Fruit fly (Drosophila melanogaster) whole organism, embryonic: ENCODE data around the gene CG3301.
A peak's percentile ranks its signal among the peaks of the same experiment; 100 is the strongest.

Experiments
- BEAF-32 ChIP-seq: fragments of 200-800 bp; sonication (Bioruptor generic); optimal IDR thresholded peaks from 3 replicates; lab custom pipeline; 2017; ENCODE audit warnings: missing biosample characterization, missing genetic modification characterization, mild to moderate bottlenecking, moderate library complexity, missing genetic modification reagents
- Bgb ChIP-seq: fragments of 200-800 bp; sonication (Bioruptor generic); IDR thresholded peaks from 2 replicates; pipeline ENCODE4 v1.3.6; 2022; ENCODE audit warnings: missing biosample characterization, missing genetic modification characterization; ENCODE audit not compliant: partially characterized antibody
- CG11696 ChIP-seq: fragments of 200-800 bp; sonication (Bioruptor generic); IDR thresholded peaks from 2 replicates; pipeline ENCODE4 v1.3.6; 2022; ENCODE audit warnings: missing biosample characterization, missing genetic modification characterization
- CG12942 ChIP-seq: fragments of 200-800 bp; sonication (Bioruptor generic); optimal IDR thresholded peaks from 3 replicates; lab custom pipeline; 2016; ENCODE audit warnings: missing biosample characterization, missing genetic modification characterization
- CG13624 ChIP-seq: fragments of 200-800 bp; sonication (Bioruptor generic); optimal IDR thresholded peaks from 2 replicates; lab custom pipeline; 2016; ENCODE audit warnings: missing biosample characterization, missing genetic modification characterization
- CG14014 ChIP-seq: fragments of 200-800 bp; sonication (Bioruptor generic); IDR thresholded peaks from 2 replicates; pipeline ENCODE4 v1.3.6; 2022; ENCODE audit warnings: missing biosample characterization, missing genetic modification characterization
- CG2120 ChIP-seq: fragments of 200-800 bp; sonication (Bioruptor generic); optimal IDR thresholded peaks from 3 replicates; lab custom pipeline; 2016; ENCODE audit warnings: missing biosample characterization, missing genetic modification characterization
- CG2875 ChIP-seq: fragments of 200-800 bp; sonication (Bioruptor generic); optimal IDR thresholded peaks from 2 replicates; lab custom pipeline; 2017; ENCODE audit warnings: missing biosample characterization, mild to moderate bottlenecking, missing genetic modification characterization, missing genetic modification reagents
- CG31224 ChIP-seq: fragments of 200-800 bp; sonication (Bioruptor generic); IDR thresholded peaks from 2 replicates; pipeline ENCODE4 v1.3.6; 2022; ENCODE audit warnings: missing biosample characterization, missing genetic modification characterization
- CG31388 ChIP-seq: fragments of 200-800 bp; sonication (Bioruptor generic); optimal IDR thresholded peaks from 2 replicates; lab custom pipeline; 2016; ENCODE audit warnings: missing biosample characterization, missing genetic modification characterization
- CG34376 ChIP-seq: fragments of 200-800 bp; sonication (Bioruptor generic); optimal IDR thresholded peaks from 2 replicates; lab custom pipeline; 2018; ENCODE audit warnings: missing biosample characterization, mild to moderate bottlenecking, missing genetic modification characterization
- CG6175 ChIP-seq: fragments of 200-800 bp; sonication (Bioruptor generic); IDR thresholded peaks from 3 replicates; pipeline ENCODE4 v1.3.6; 2022; ENCODE audit warnings: missing biosample characterization, missing genetic modification characterization
- CG6854 ChIP-seq: fragments of 200-800 bp; sonication (Bioruptor generic); optimal IDR thresholded peaks from 3 replicates; lab custom pipeline; 2017; ENCODE audit warnings: missing biosample characterization, mild to moderate bottlenecking, missing genetic modification characterization
- CG7271 ChIP-seq: fragments of 200-800 bp; sonication (Bioruptor generic); optimal IDR thresholded peaks from 2 replicates; lab custom pipeline; 2018; ENCODE audit warnings: missing biosample characterization, mild to moderate bottlenecking, missing genetic modification characterization, moderate library complexity
- CG8359 ChIP-seq: fragments of 200-800 bp; sonication (Bioruptor generic); optimal IDR thresholded peaks from 2 replicates; lab custom pipeline; 2017; ENCODE audit warnings: missing biosample characterization, mild to moderate bottlenecking, missing genetic modification characterization, borderline replicate concordance
- CG8478 ChIP-seq: fragments of >200 bp; optimal IDR thresholded peaks from 2 replicates; lab custom pipeline; 2018
- CG9215 ChIP-seq: fragments of 200-800 bp; sonication (Bioruptor generic); IDR thresholded peaks from 2 replicates; pipeline ENCODE4 v1.3.6; 2022; ENCODE audit warnings: missing biosample characterization, missing genetic modification characterization
- CrebB ChIP-seq: fragments of 200-800 bp; sonication (Bioruptor generic); optimal IDR thresholded peaks from 3 replicates; lab custom pipeline; 2018; ENCODE audit warnings: missing biosample characterization, mild to moderate bottlenecking, missing genetic modification characterization
- MBD-R2 ChIP-seq: fragments of 200-800 bp; sonication (Bioruptor generic); IDR thresholded peaks from 2 replicates; pipeline ENCODE4 v1.3.6; 2022; ENCODE audit warnings: missing biosample characterization, missing genetic modification characterization
- Med ChIP-seq: fragments of 200-800 bp; sonication (Bioruptor generic); peaks from one replicate; lab custom pipeline; 2016; ENCODE audit warnings: missing biosample characterization, missing genetic modification characterization, mild to moderate bottlenecking, inconsistent platforms, moderate library complexity
- NK7.1 ChIP-seq: fragments of 200-800 bp; sonication (Bioruptor generic); optimal IDR thresholded peaks from 3 replicates; lab custom pipeline; 2016; ENCODE audit warnings: missing biosample characterization, missing genetic modification characterization
- Neu2 ChIP-seq: fragments of 200-800 bp; sonication (Bioruptor generic); optimal IDR thresholded peaks from 3 replicates; lab custom pipeline; 2016; ENCODE audit warnings: missing biosample characterization, missing genetic modification characterization, borderline replicate concordance
- Scr ChIP-seq: fragments of 200-800 bp; sonication (Bioruptor generic); IDR thresholded peaks from 2 replicates; pipeline ENCODE4 v1.3.6; 2022; ENCODE audit warnings: missing biosample characterization, missing genetic modification characterization; ENCODE audit not compliant: partially characterized antibody
- Sry-β ChIP-seq: fragments of 200-800 bp; sonication (Bioruptor generic); optimal IDR thresholded peaks from 2 replicates; lab custom pipeline; 2018; ENCODE audit warnings: missing biosample characterization, mild to moderate bottlenecking, missing genetic modification characterization, moderate library complexity
- amos ChIP-seq: fragments of 200-800 bp; sonication (Bioruptor generic); IDR thresholded peaks from 2 replicates; pipeline ENCODE4 v1.3.6; 2022; ENCODE audit warnings: missing biosample characterization, missing genetic modification characterization; ENCODE audit not compliant: partially characterized antibody
- ase ChIP-seq: fragments of 200-800 bp; sonication (Bioruptor generic); IDR thresholded peaks from 3 replicates; pipeline ENCODE4 v1.3.6; 2022; ENCODE audit warnings: missing biosample characterization, missing genetic modification characterization
- cato ChIP-seq: fragments of 200-800 bp; sonication (Bioruptor generic); optimal IDR thresholded peaks from 2 replicates; lab custom pipeline; 2016; ENCODE audit warnings: missing biosample characterization, missing genetic modification characterization, borderline replicate concordance
- esg ChIP-seq: fragments of 200-800 bp; sonication (Bioruptor generic); conservative IDR thresholded peaks from 2 replicates; pipeline ENCODE4 v1.3.6; 2022; ENCODE audit warnings: missing biosample characterization, missing genetic modification characterization
- fd3F ChIP-seq: fragments of 200-800 bp; sonication (Bioruptor generic); optimal IDR thresholded peaks from 2 replicates; lab custom pipeline; 2018; ENCODE audit warnings: missing biosample characterization, mild to moderate bottlenecking, missing genetic modification characterization, moderate library complexity
- gem ChIP-seq: fragments of 200-800 bp; sonication (Bioruptor generic); optimal IDR thresholded peaks from 2 replicates; lab custom pipeline; 2019; ENCODE audit warnings: missing biosample characterization, mild to moderate bottlenecking, missing genetic modification characterization, moderate library complexity
- gt ChIP-seq: fragments of 200-800 bp; sonication (Bioruptor generic); IDR thresholded peaks from 2 replicates; pipeline ENCODE4 v1.3.6; 2022; ENCODE audit warnings: missing biosample characterization, missing genetic modification characterization
- ham ChIP-seq: fragments of 200-800 bp; sonication (Bioruptor generic); IDR thresholded peaks from 2 replicates; pipeline ENCODE4 v1.3.6; 2022; ENCODE audit warnings: missing biosample characterization, missing genetic modification characterization
- hb ChIP-seq: fragments of 200-800 bp; sonication (Bioruptor generic); IDR thresholded peaks from 3 replicates; pipeline ENCODE4 v1.3.6; 2022; ENCODE audit warnings: missing biosample characterization, missing genetic modification characterization; ENCODE audit not compliant: partially characterized antibody
- hbn ChIP-seq: fragments of 200-800 bp; sonication (Bioruptor generic); IDR thresholded peaks from 2 replicates; pipeline ENCODE4 v1.3.6; 2022; ENCODE audit warnings: missing biosample characterization, missing genetic modification characterization; ENCODE audit not compliant: partially characterized antibody
- kah ChIP-seq: fragments of 200-800 bp; sonication (Bioruptor generic); optimal IDR thresholded peaks from 2 replicates; lab custom pipeline; 2018; ENCODE audit warnings: missing biosample characterization, mild to moderate bottlenecking, missing genetic modification characterization
- maf-S ChIP-seq: fragments of 200-800 bp; sonication (Bioruptor generic); optimal IDR thresholded peaks from 2 replicates; lab custom pipeline; 2016; ENCODE audit warnings: missing biosample characterization, missing genetic modification characterization
- otp ChIP-seq: fragments of 200-800 bp; sonication (Bioruptor generic); IDR thresholded peaks from 3 replicates; pipeline ENCODE4, ENCODE4 v1.3.6; 2022; ENCODE audit warnings: missing biosample characterization, missing genetic modification characterization
- pan ChIP-seq, 4 experiments: fragments of >200 bp in 3 of 4; fragments of 200-800 bp in 1 of 4; sonication (Bioruptor generic) in 1 of 4; optimal IDR thresholded peaks in 3 of 4; IDR thresholded peaks in 1 of 4; 2 replicates each; pipeline versions ENCODE4 v1.3.6 to Lab custom; 2017 to 2022; ENCODE audit warnings: missing biosample characterization in 2 of 4, missing genetic modification characterization in 2 of 4, mixed read lengths in 1 of 4
- pita ChIP-seq: fragments of 200-800 bp; sonication (Bioruptor generic); optimal IDR thresholded peaks from 2 replicates; lab custom pipeline; 2017; ENCODE audit warnings: missing biosample characterization, mild to moderate bottlenecking, missing genetic modification characterization
- pzg ChIP-seq: fragments of 200-800 bp; sonication (Bioruptor generic); optimal IDR thresholded peaks from 3 replicates; lab custom pipeline; 2018; ENCODE audit warnings: missing biosample characterization, mild to moderate bottlenecking, missing genetic modification characterization, moderate library complexity
- sim ChIP-seq: fragments of 200-800 bp; sonication (Bioruptor generic); IDR thresholded peaks from 2 replicates; pipeline ENCODE4 v1.3.6; 2022; ENCODE audit warnings: missing biosample characterization, missing genetic modification characterization
- tll ChIP-seq, 2 experiments: fragments of 200-800 bp in 1 of 2; fragments of >200 bp in 1 of 2; sonication (Bioruptor generic) in 1 of 2; optimal IDR thresholded peaks; 2 replicates each; lab custom pipeline; 2017 to 2019; ENCODE audit warnings: missing biosample characterization in 2 of 2, missing genetic modification characterization in 2 of 2, mild to moderate bottlenecking in 1 of 2, moderate library complexity in 1 of 2
- toy ChIP-seq: fragments of 200-800 bp; sonication (Bioruptor generic); IDR thresholded peaks from 2 replicates; pipeline ENCODE4 v1.3.6; 2022; ENCODE audit warnings: missing biosample characterization, missing genetic modification characterization
- tup ChIP-seq: fragments of 200-800 bp; sonication (Bioruptor generic); optimal IDR thresholded peaks from 2 replicates; lab custom pipeline; 2016; ENCODE audit warnings: missing biosample characterization, mild to moderate bottlenecking, missing genetic modification characterization, moderate library complexity
- z ChIP-seq: fragments of 200-800 bp; sonication (Bioruptor generic); IDR thresholded peaks from 3 replicates; pipeline ENCODE4 v1.3.6; 2022; ENCODE audit warnings: missing biosample characterization, missing genetic modification characterization
- zen2 ChIP-seq: fragments of 200-800 bp; sonication (Bioruptor generic); IDR thresholded peaks from 3 replicates; pipeline ENCODE4 v1.3.6; 2022; ENCODE audit warnings: missing biosample characterization, missing genetic modification characterization; ENCODE audit not compliant: partially characterized antibody

Gene CG3301

dm6 chr3R:21295004-21295403 is 19.0 kb upstream of the CG3301 start (continued):
- TF ChIP-seq CG2120 (GFP tag; lab: Kevin White, UChicago) (peak; percentile 25), maf-S (GFP tag; lab: Kevin White, UChicago) (no peak), CG13624 (GFP tag; lab: Kevin White, UChicago) (no peak), Med (GFP tag; lab: Kevin White, UChicago) (peak; percentile 71), esg (no peak), hb (no peak), cato (GFP tag; lab: Kevin White, UChicago) (no peak), tll (GFP tag; optimal IDR thresholded peaks at IDR 0.05; lab: Kevin White, UChicago) (no peak), BEAF-32 (GFP tag; lab: Kevin White, UChicago) (no peak), tup (GFP tag; lab: Kevin White, UChicago) (no peak), CG6854 (GFP tag; lab: Kevin White, UChicago) (peak; percentile 22), pan (optimal IDR thresholded peaks at IDR 0.05; lab: Kevin White, UChicago) (no peak), pan (GFP tag; optimal IDR thresholded peaks at IDR 0.05 in 1 of 2, IDR thresholded peaks at IDR 0.05 in 1 of 2) (no peak), z (GFP tag; lab: Robert Waterston, UW) (peak; percentile 96), CG12942 (no peak), Sry-β (no peak), fd3F (no peak), CG6175 (GFP tag; lab: Robert Waterston, UW) (no peak), CG31388 (GFP tag; lab: Kevin White, UChicago) (no peak), CG7271 (no peak), CG2875 (GFP tag; lab: Kevin White, UChicago) (no peak), CG9215 (GFP tag; lab: Robert Waterston, UW) (no peak), zen2 (GFP tag; lab: Robert Waterston, UW) (no peak; the same call in 2 of the 3 replicates), NK7.1 (GFP tag; lab: Kevin White, UChicago) (no peak), ham (no peak), Scr (GFP tag; lab: Robert Waterston, UW) (no peak), CG31224 (GFP tag; lab: Robert Waterston, UW) (no peak), CrebB (no peak), gem (tag; lab: Kevin White, UChicago) (no peak), CG14014 (no peak), Neu2 (GFP tag; lab: Kevin White, UChicago) (no peak), CG8359 (no peak), sim (GFP tag; lab: Robert Waterston, UW) (no peak), CG8478 (lab: Kevin White, UChicago) (no peak), otp (no peak), hbn (no peak), MBD-R2 (GFP tag; lab: Robert Waterston, UW) (no peak; the same call in 1 of the 2 replicates), gt (GFP tag; lab: Robert Waterston, UW) (no peak), Bgb (GFP tag; lab: Robert Waterston, UW) (no peak), pita (GFP tag; lab: Kevin White, UChicago) (no peak), pzg (GFP tag; lab: Kevin White, UChicago) (no peak), toy (no peak), amos (GFP tag; lab: Robert Waterston, UW) (peak; percentile 16; the same call in 1 of the 2 replicates), kah (no peak), ase (no peak), CG34376 (GFP tag; lab: Kevin White, UChicago) (no peak), CG11696 (GFP tag; lab: Robert Waterston, UW) (no peak)
